Fruit fly (Drosophila melanogaster) whole organism, embryonic: Measurements from ENCODE around the gene CG43078.

Experiments used
- CG12659 ChIP-seq: fragments of 200-800 bp; sonication (Bioruptor generic); optimal IDR thresholded peaks from 3 replicates; lab custom pipeline; 2017; ENCODE audit warnings: mild to moderate bottlenecking, missing biosample characterization, missing genetic modification reagents, missing genetic modification characterization
- CG13624 ChIP-seq: fragments of 200-800 bp; sonication (Bioruptor generic); optimal IDR thresholded peaks from 2 replicates; lab custom pipeline; 2016; ENCODE audit warnings: missing biosample characterization, missing genetic modification characterization
- CG1647 ChIP-seq: fragments of 200-800 bp; sonication (Bioruptor generic); optimal IDR thresholded peaks from 3 replicates; lab custom pipeline; 2016; ENCODE audit warnings: missing biosample characterization, missing genetic modification characterization
- CG17186 ChIP-seq: fragments of 200-800 bp; sonication (Bioruptor generic); optimal IDR thresholded peaks from 3 replicates; lab custom pipeline; 2017; ENCODE audit warnings: missing biosample characterization, missing genetic modification reagents, missing genetic modification characterization
- CG18619 ChIP-seq: fragments of 200-800 bp; sonication (Bioruptor generic); optimal IDR thresholded peaks from 3 replicates; lab custom pipeline; 2017; ENCODE audit warnings: missing biosample characterization, mild to moderate bottlenecking, missing genetic modification characterization
- CG2889 ChIP-seq: fragments of 200-800 bp; sonication (Bioruptor generic); IDR thresholded peaks from 3 replicates; pipeline ENCODE4 v1.3.6; 2022; ENCODE audit warnings: missing biosample characterization, missing genetic modification characterization
- CG34224 ChIP-seq: fragments of 200-800 bp; sonication (Bioruptor generic); IDR thresholded peaks from 3 replicates; pipeline ENCODE4 v1.3.6; 2022; ENCODE audit warnings: missing biosample characterization, missing genetic modification characterization; ENCODE audit not compliant: partially characterized antibody
- CG3847 ChIP-seq: fragments of 200-800 bp; sonication (Bioruptor generic); IDR thresholded peaks from 2 replicates; pipeline ENCODE4 v1.3.6; 2022; ENCODE audit warnings: missing biosample characterization, missing genetic modification characterization
- CG4424 ChIP-seq: fragments of 200-800 bp; sonication (Bioruptor generic); optimal IDR thresholded peaks from 3 replicates; lab custom pipeline; 2016; ENCODE audit warnings: missing biosample characterization, missing genetic modification characterization
- CG6175 ChIP-seq: fragments of 200-800 bp; sonication (Bioruptor generic); IDR thresholded peaks from 3 replicates; pipeline ENCODE4 v1.3.6; 2022; ENCODE audit warnings: missing biosample characterization, missing genetic modification characterization
- CG6791 ChIP-seq: fragments of 200-800 bp; sonication (Bioruptor generic); IDR thresholded peaks from 3 replicates; pipeline ENCODE4 v1.3.6; 2022; ENCODE audit warnings: missing biosample characterization, missing genetic modification characterization; ENCODE audit not compliant: partially characterized antibody
- CG7963 ChIP-seq: fragments of 200-800 bp; sonication (Bioruptor generic); IDR thresholded peaks from 3 replicates; pipeline ENCODE4 v1.3.6; 2022; ENCODE audit warnings: missing biosample characterization, missing genetic modification characterization; ENCODE audit not compliant: partially characterized antibody
- CG7987 ChIP-seq: fragments of 200-800 bp; sonication (Bioruptor generic); optimal IDR thresholded peaks from 2 replicates; lab custom pipeline; 2018; ENCODE audit warnings: missing biosample characterization, mild to moderate bottlenecking, missing genetic modification characterization, moderate library complexity
- CG9797 ChIP-seq: fragments of 200-800 bp; sonication (Bioruptor generic); optimal IDR thresholded peaks from 3 replicates; lab custom pipeline; 2018; ENCODE audit warnings: missing biosample characterization, mild to moderate bottlenecking, missing genetic modification characterization
- CoRest ChIP-seq: fragments of 200-800 bp; sonication (Bioruptor generic); optimal IDR thresholded peaks from 3 replicates; lab custom pipeline; 2018; ENCODE audit warnings: missing biosample characterization, mild to moderate bottlenecking, missing genetic modification characterization, moderate library complexity
- D19A ChIP-seq: fragments of 200-800 bp; optimal IDR thresholded peaks from 3 replicates; lab custom pipeline; 2019; ENCODE audit warnings: missing biosample characterization, mild to moderate bottlenecking, missing genetic modification characterization, moderate library complexity
- Doc3 ChIP-seq: fragments of 200-800 bp; sonication (Bioruptor generic); IDR thresholded peaks from 3 replicates; pipeline ENCODE4 v1.3.6; 2022; ENCODE audit warnings: missing biosample characterization, missing genetic modification characterization; ENCODE audit not compliant: partially characterized antibody
- Dp ChIP-seq: fragments of 200-800 bp; sonication (Bioruptor generic); optimal IDR thresholded peaks from 2 replicates; lab custom pipeline; 2018; ENCODE audit warnings: missing biosample characterization, mild to moderate bottlenecking, missing genetic modification characterization, moderate library complexity
- Hr39 ChIP-seq: fragments of >200 bp; optimal IDR thresholded peaks from 2 replicates; lab custom pipeline; 2017
- Hr78 ChIP-seq, 2 experiments: fragments of 200-800 bp in 1 of 2; fragments of >200 bp in 1 of 2; sonication (Bioruptor generic) in 1 of 2; optimal IDR thresholded peaks; 2 replicates each; lab custom pipeline; 2017 to 2019; ENCODE audit warnings: missing biosample characterization in 2 of 2, missing genetic modification characterization in 2 of 2, mild to moderate bottlenecking in 1 of 2, moderate library complexity in 1 of 2
- MBD-R2 ChIP-seq: fragments of 200-800 bp; sonication (Bioruptor generic); IDR thresholded peaks from 2 replicates; pipeline ENCODE4 v1.3.6; 2022; ENCODE audit warnings: missing biosample characterization, missing genetic modification characterization
- PHDP ChIP-seq: fragments of 200-800 bp; sonication (Bioruptor generic); optimal IDR thresholded peaks from 3 replicates; lab custom pipeline; 2018; ENCODE audit warnings: missing biosample characterization, mild to moderate bottlenecking, missing genetic modification characterization, moderate library complexity
- Pdp1 ChIP-seq, 2 experiments: fragments of 200-800 bp; sonication (Bioruptor generic); optimal IDR thresholded peaks; 3 replicates each; lab custom pipeline; 2016; ENCODE audit warnings: missing biosample characterization in 2 of 2, missing genetic modification characterization in 2 of 2, mild to moderate bottlenecking in 1 of 2, moderate library complexity in 1 of 2
- amos ChIP-seq: fragments of 200-800 bp; sonication (Bioruptor generic); IDR thresholded peaks from 2 replicates; pipeline ENCODE4 v1.3.6; 2022; ENCODE audit warnings: missing biosample characterization, missing genetic modification characterization; ENCODE audit not compliant: partially characterized antibody
- crol ChIP-seq: fragments of 200-800 bp; sonication (Bioruptor generic); IDR thresholded peaks from 2 replicates; pipeline ENCODE4 v1.3.6; 2022; ENCODE audit warnings: missing biosample characterization, missing genetic modification characterization
- hkb ChIP-seq, 2 experiments: fragments of 200-800 bp in 1 of 2; fragments of >200 bp in 1 of 2; sonication (Bioruptor generic) in 1 of 2; IDR thresholded peaks in 1 of 2; optimal IDR thresholded peaks in 1 of 2; 2 replicates each; pipeline versions ENCODE4 v1.3.6 to Lab custom; 2017 to 2022; ENCODE audit warnings: missing biosample characterization in 1 of 2, missing genetic modification characterization in 1 of 2
- inv ChIP-seq: fragments of 200-800 bp; sonication (Bioruptor generic); IDR thresholded peaks from 2 replicates; pipeline ENCODE4 v1.3.6; 2022; ENCODE audit warnings: missing biosample characterization, missing genetic modification characterization; ENCODE audit not compliant: partially characterized antibody
- ken ChIP-seq: fragments of 200-800 bp; sonication (Bioruptor generic); IDR thresholded peaks from 3 replicates; pipeline ENCODE4 v1.3.6; 2022; ENCODE audit warnings: missing biosample characterization, missing genetic modification characterization
- oc ChIP-seq: fragments of 200-800 bp; sonication (Bioruptor generic); optimal IDR thresholded peaks from 2 replicates; lab custom pipeline; 2018; ENCODE audit warnings: missing biosample characterization, mild to moderate bottlenecking, missing genetic modification characterization, moderate library complexity
- pan ChIP-seq, 4 experiments: fragments of >200 bp in 3 of 4; fragments of 200-800 bp in 1 of 4; sonication (Bioruptor generic) in 1 of 4; optimal IDR thresholded peaks in 3 of 4; IDR thresholded peaks in 1 of 4; 2 replicates each; pipeline versions ENCODE4 v1.3.6 to Lab custom; 2017 to 2022; ENCODE audit warnings: missing biosample characterization in 2 of 4, missing genetic modification characterization in 2 of 4, mixed read lengths in 1 of 4
- pfk ChIP-seq: fragments of 200-800 bp; sonication (Bioruptor generic); optimal IDR thresholded peaks from 2 replicates; lab custom pipeline; 2018; ENCODE audit warnings: missing biosample characterization, mild to moderate bottlenecking, missing genetic modification characterization, moderate library complexity
- repo ChIP-seq: fragments of 200-800 bp; sonication (Bioruptor generic); optimal IDR thresholded peaks from 2 replicates; lab custom pipeline; 2016; ENCODE audit warnings: missing biosample characterization, missing genetic modification characterization
- rib ChIP-seq: fragments of 200-800 bp; sonication (Bioruptor generic); IDR thresholded peaks from 2 replicates; pipeline ENCODE4 v1.3.6; 2022; ENCODE audit warnings: missing biosample characterization, missing genetic modification characterization
- stwl ChIP-seq: fragments of 200-800 bp; sonication (Bioruptor generic); optimal IDR thresholded peaks from 3 replicates; lab custom pipeline; 2018; ENCODE audit warnings: missing biosample characterization, mild to moderate bottlenecking, missing genetic modification characterization, moderate library complexity
- tap ChIP-seq: fragments of 200-800 bp; optimal IDR thresholded peaks from 3 replicates; lab custom pipeline; 2019; ENCODE audit warnings: missing biosample characterization, mild to moderate bottlenecking, missing genetic modification characterization, moderate library complexity
- tna ChIP-seq: fragments of 200-800 bp; sonication (Bioruptor generic); IDR thresholded peaks from 2 replicates; pipeline ENCODE4 v1.3.6; 2022; ENCODE audit warnings: missing biosample characterization, missing genetic modification characterization; ENCODE audit not compliant: partially characterized antibody
- ttk ChIP-seq: fragments of 200-800 bp; sonication (Bioruptor generic); IDR thresholded peaks from 2 replicates; pipeline ENCODE4 v2.1.2; 2022; ENCODE audit warnings: missing biosample characterization, missing genetic modification characterization
- zf30C ChIP-seq: fragments of 200-800 bp; sonication (Bioruptor generic); optimal IDR thresholded peaks from 3 replicates; lab custom pipeline; 2018; ENCODE audit warnings: missing biosample characterization, mild to moderate bottlenecking, missing genetic modification characterization

The CG43078 gene

dm6 chr3L:8534386-8535306, 42.0 kb upstream of the CG43078 start, which contains the start of gene ergic53 (continued):
- TF ChIP-seq rib (GFP tag; lab: Robert Waterston, UW), result no peak
- TF ChIP-seq CG17186 (GFP tag; lab: Kevin White, UChicago), result peak; percentile 11
- TF ChIP-seq CG7963 (GFP tag; lab: Robert Waterston, UW), result peak; percentile 73; the same call in 2 of the 3 replicates
- peak; percentile 89 for TF ChIP-seq Dp (GFP tag; lab: Kevin White, UChicago)
- TF ChIP-seq oc (tag; lab: Kevin White, UChicago), result no peak
- TF ChIP-seq CG18619, result no peak
- TF ChIP-seq hkb (optimal IDR thresholded peaks at IDR 0.05; lab: Kevin White, UChicago), result no peak
- peak; percentile 43; the same call in 1 of the 2 replicates for TF ChIP-seq hkb (GFP tag; IDR thresholded peaks at IDR 0.05; lab: Robert Waterston, UW)
- TF ChIP-seq amos (GFP tag; lab: Robert Waterston, UW), result peak; percentile 64; the same call in 1 of the 2 replicates
- TF ChIP-seq MBD-R2 (GFP tag; lab: Robert Waterston, UW), result peak; percentile 87
- TF ChIP-seq stwl (tag; lab: Kevin White, UChicago), result peak; percentile 57
- TF ChIP-seq Pdp1 (GFP tag; optimal IDR thresholded peaks at IDR 0.05; lab: Kevin White, UChicago), result peak in 1 of 2 experiments; percentile 62
- TF ChIP-seq CG7987, result no peak
- no peak for TF ChIP-seq CG2889 (GFP tag; lab: Robert Waterston, UW)
- no peak for TF ChIP-seq CG3847 (GFP tag; lab: Robert Waterston, UW)
- TF ChIP-seq pfk, result no peak
- TF ChIP-seq CG12659, result peak; percentile 44
- TF ChIP-seq CoRest (tag; lab: Kevin White, UChicago), result peak; percentile 26
- peak; percentile 84 for TF ChIP-seq CG6791 (GFP tag; lab: Robert Waterston, UW)
- no peak for TF ChIP-seq CG6175 (GFP tag; lab: Robert Waterston, UW)
- no peak for TF ChIP-seq ttk (GFP tag; lab: Robert Waterston, UW)
- TF ChIP-seq CG1647 (GFP tag; lab: Kevin White, UChicago), result no peak
- TF ChIP-seq repo (GFP tag; lab: Kevin White, UChicago), result peak; percentile 10
- TF ChIP-seq CG9797 (GFP tag; lab: Kevin White, UChicago), result peak; percentile 31
- TF ChIP-seq crol (GFP tag; lab: Robert Waterston, UW), result peak; percentile 91
- TF ChIP-seq D19A (tag; lab: Kevin White, UChicago), result no peak
- peak; percentile 77 for TF ChIP-seq CG34224
- peak; percentile 65; the same call in 2 of the 3 replicates for TF ChIP-seq Doc3 (GFP tag; lab: Robert Waterston, UW)
- peak; percentile 56 for TF ChIP-seq inv (GFP tag; lab: Robert Waterston, UW)
- TF ChIP-seq PHDP, result no peak
- TF ChIP-seq Hr39 (lab: Kevin White, UChicago), result no peak
- no peak for TF ChIP-seq pan (optimal IDR thresholded peaks at IDR 0.05; lab: Kevin White, UChicago)
- TF ChIP-seq pan (GFP tag; optimal IDR thresholded peaks at IDR 0.05 in 1 of 2, IDR thresholded peaks at IDR 0.05 in 1 of 2), result peak in 1 of 2 experiments; percentile 18
- TF ChIP-seq tap (tag; lab: Kevin White, UChicago), result peak; percentile 1
- no peak for TF ChIP-seq zf30C (GFP tag; lab: Kevin White, UChicago)
- peak; percentile 9 for TF ChIP-seq CG4424 (GFP tag; lab: Kevin White, UChicago)

- TF ChIP-seq tna (GFP tag; lab: Robert Waterston, UW) (no peak), CG13624 (GFP tag; lab: Kevin White, UChicago) (no peak), ken (GFP tag; lab: Robert Waterston, UW) (0 out of 3 replicates have a peak, but pooled peaks have one; percentile 11), Hr78 (GFP tag; optimal IDR thresholded peaks at IDR 0.05; lab: Kevin White, UChicago) (peak in 1 of 2 experiments; percentile 54)
These were observed 40.2 kb upstream of the CG43078 start for dm6 chr3L:8536387-8536786.
